Worm (Caenorhabditis elegans) whole organism, L1 larva: Measurements from ENCODE around the gene C24H11.2.

Source experiments
- ceh-82 ChIP-seq, 3 experiments: fragments of 150-350 bp in 1 of 3; sonication (generic microtip) in 2 of 3; optimal IDR thresholded peaks; 2 replicates each; lab custom pipeline; 2014 to 2017; ENCODE audit warnings: missing biosample characterization in 3 of 3, missing genetic modification characterization in 3 of 3
- fos-1 ChIP-seq: fragments of 150-350 bp; optimal IDR thresholded peaks from 2 replicates; lab custom pipeline; 2014; ENCODE audit warnings: missing biosample characterization, missing genetic modification characterization
- lin-13 ChIP-seq: fragments of 150-350 bp; optimal IDR thresholded peaks from 2 replicates; lab custom pipeline; 2014; ENCODE audit warnings: missing biosample characterization, missing genetic modification reagents, missing genetic modification characterization
- lin-15B ChIP-seq: fragments of 150-350 bp; sonication (generic microtip); optimal IDR thresholded peaks from 3 replicates; lab custom pipeline; 2014; ENCODE audit warnings: missing biosample characterization, missing genetic modification characterization
- mab-9 ChIP-seq: fragments of 200-800 bp; sonication (Bioruptor generic); IDR thresholded peaks from 2 replicates; pipeline ENCODE4 v1.3.6; 2022; ENCODE audit warnings: missing genetic modification reagents, missing genetic modification characterization, missing compliant biosample characterization
- nhr-76 ChIP-seq: sonication (generic microtip); optimal IDR thresholded peaks from 2 replicates; lab custom pipeline; 2017; ENCODE audit warnings: missing biosample characterization, missing genetic modification characterization
- swsn-7 ChIP-seq: sonication (generic microtip); optimal IDR thresholded peaks from 2 replicates; lab custom pipeline; 2016; ENCODE audit warnings: missing genetic modification characterization, missing compliant biosample characterization
- unc-130 ChIP-seq: fragments of 150-350 bp; optimal IDR thresholded peaks from 2 replicates; lab custom pipeline; 2017; ENCODE audit warnings: missing biosample characterization, missing genetic modification characterization, inconsistent platforms
- unc-98 ChIP-seq: fragments of 200-800 bp; sonication (Bioruptor generic); IDR thresholded peaks from 2 replicates; pipeline ENCODE4 v1.3.6; 2022; ENCODE audit warnings: missing genetic modification characterization, missing compliant biosample characterization

ce11 chrIII:11810447-11810846 lies 18.3 kb upstream of the C24H11.2 start, which contains the start of gene C18D11.6:
- TF ChIP-seq unc-98 (no peak), ceh-82 (tag; optimal IDR thresholded peaks at IDR 0.05; lab: Kevin White, UChicago) (no peak), swsn-7 (tag; lab: Kevin White, UChicago) (no peak), lin-13 (GFP tag; lab: Kevin White, UChicago) (no peak), fos-1 (tag; lab: Kevin White, UChicago) (no peak), unc-130 (tag; lab: Kevin White, UChicago) (no peak), nhr-76 (tag; lab: Kevin White, UChicago) (no peak), mab-9 (GFP tag; lab: Robert Waterston, UW) (no peak), lin-15B (tag; lab: Kevin White, UChicago) (no peak)
